Worm (Caenorhabditis elegans) whole organism, L4/young adult: ENCODE measurements around the gene nog-1.

ENCODE experiments used
- W03F9.2 ChIP-seq: fragments of 150-350 bp; optimal IDR thresholded peaks from 2 replicates; lab custom pipeline; 2014; ENCODE audit warnings: missing biosample characterization, missing genetic modification characterization
- dao-5 ChIP-seq: sonication (generic microtip); optimal IDR thresholded peaks from 2 replicates; lab custom pipeline; 2016; ENCODE audit warnings: missing genotype, missing genetic modification characterization, moderate library complexity, missing compliant biosample characterization
- him-1 ChIP-seq: sonication (generic microtip); optimal IDR thresholded peaks from 2 replicates; lab custom pipeline; 2016; ENCODE audit warnings: missing genotype, missing genetic modification reagents, missing genetic modification characterization, missing compliant biosample characterization

DNA sequence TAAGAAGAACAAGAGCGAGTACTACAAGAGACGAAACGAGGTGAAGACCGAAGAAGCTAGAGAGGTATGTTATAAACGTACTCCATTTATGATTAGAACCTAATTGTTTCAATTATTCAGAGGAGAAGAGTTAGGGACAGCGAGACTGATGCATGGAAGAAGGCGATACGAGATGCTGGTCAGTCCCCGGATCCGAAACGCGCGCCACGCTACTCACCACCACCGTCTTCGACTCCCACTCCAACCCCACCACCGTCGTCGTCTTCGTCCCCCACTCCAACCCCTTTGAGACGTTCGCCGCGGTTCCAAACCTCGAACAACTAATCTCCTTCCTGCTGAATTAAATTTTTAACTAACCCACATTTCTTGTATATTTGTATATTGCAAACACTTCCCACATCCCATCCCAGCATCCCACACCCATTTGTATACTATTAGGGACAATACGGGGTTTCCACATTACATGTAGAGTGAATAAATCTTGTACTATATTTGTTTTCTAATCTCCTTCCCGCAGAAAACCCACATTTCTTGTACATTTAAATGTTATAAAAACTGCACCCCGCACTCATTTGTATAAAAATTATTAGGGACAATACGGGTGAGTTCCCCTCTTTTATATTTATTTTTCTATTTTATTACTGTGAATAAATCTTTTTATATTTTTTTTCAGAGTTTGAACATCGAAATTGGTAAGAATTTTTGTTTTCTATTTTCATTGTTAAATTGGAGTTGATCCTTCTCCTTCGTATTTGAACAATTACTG is 6.2 kb upstream of the nog-1 start:
- no peak for TF ChIP-seq dao-5
- TF ChIP-seq him-1 (tag; lab: Kevin White, UChicago): no peak
- TF ChIP-seq W03F9.2 (tag; lab: Kevin White, UChicago): no peak
